Worm (Caenorhabditis elegans) whole organism, L3 larva: Measurements from ENCODE around the gene smvt-1.

Experiments used
- R02D3.7 ChIP-seq: fragments of 150-350 bp; optimal IDR thresholded peaks from 2 replicates; lab custom pipeline; 2014; ENCODE audit warnings: missing biosample characterization, missing genetic modification characterization
- aly-2 ChIP-seq: fragments of 150-350 bp; optimal IDR thresholded peaks from 2 replicates; lab custom pipeline; 2014; ENCODE audit warnings: missing biosample characterization, missing genetic modification characterization
- ama-1 ChIP-seq: fragments of 150-350 bp; optimal IDR thresholded peaks from 2 replicates; lab custom pipeline; 2018
- ceh-28 ChIP-seq: fragments of 150-350 bp; optimal IDR thresholded peaks from 2 replicates; lab custom pipeline; 2014; ENCODE audit warnings: missing biosample characterization, missing genetic modification reagents, missing genetic modification characterization
- ceh-82 ChIP-seq: fragments of 150-350 bp; optimal IDR thresholded peaks from 2 replicates; lab custom pipeline; 2014; ENCODE audit warnings: missing biosample characterization, missing genetic modification characterization
- ceh-9 ChIP-seq: sonication (generic microtip); optimal IDR thresholded peaks from 2 replicates; lab custom pipeline; 2018; ENCODE audit warnings: missing biosample characterization, missing genetic modification characterization
- daf-12 ChIP-seq: fragments of 150-350 bp; optimal IDR thresholded peaks from 2 replicates; lab custom pipeline; 2014; ENCODE audit warnings: missing biosample characterization, missing genetic modification reagents, missing genetic modification characterization
- egl-27 ChIP-seq: sonication (generic microtip); optimal IDR thresholded peaks from 4 replicates; lab custom pipeline; 2017; ENCODE audit warnings: missing biosample characterization, missing genetic modification reagents, missing genetic modification characterization
- elt-1 ChIP-seq: fragments of 150-350 bp; optimal IDR thresholded peaks from 2 replicates; lab custom pipeline; 2014; ENCODE audit warnings: missing biosample characterization, missing genetic modification characterization
- elt-2 ChIP-seq: sonication (generic microtip); optimal IDR thresholded peaks from 2 replicates; lab custom pipeline; 2016; ENCODE audit warnings: missing genetic modification reagents, mild to moderate bottlenecking, missing genetic modification characterization, missing compliant biosample characterization
- elt-3 ChIP-seq, 3 experiments: fragments of 150-350 bp in 1 of 3; sonication (generic microtip) in 2 of 3; optimal IDR thresholded peaks; 2 replicates in 2 of 3; 4 replicates in 1 of 3; lab custom pipeline; 2014 to 2017; ENCODE audit warnings: missing biosample characterization in 3 of 3, missing genetic modification characterization in 3 of 3
- eor-1 ChIP-seq, 2 experiments: fragments of 150-350 bp; optimal IDR thresholded peaks; 2 replicates each; lab custom pipeline; 2014 to 2018; ENCODE audit warnings: missing biosample characterization in 2 of 2, missing genetic modification characterization in 2 of 2
- fkh-10 ChIP-seq: sonication (generic microtip); optimal IDR thresholded peaks from 2 replicates; lab custom pipeline; 2017; ENCODE audit warnings: missing biosample characterization, missing genetic modification reagents, missing genetic modification characterization
- fkh-2 ChIP-seq: fragments of 150-350 bp; optimal IDR thresholded peaks from 2 replicates; lab custom pipeline; 2014; ENCODE audit warnings: missing biosample characterization, missing genetic modification reagents, missing genetic modification characterization
- fos-1 ChIP-seq: fragments of 150-350 bp; optimal IDR thresholded peaks from 2 replicates; lab custom pipeline; 2014; ENCODE audit warnings: missing biosample characterization, missing genetic modification characterization
- lsy-12 ChIP-seq: sonication (generic microtip); optimal IDR thresholded peaks from 2 replicates; lab custom pipeline; 2016; ENCODE audit warnings: mild to moderate bottlenecking, missing genetic modification characterization, missing compliant biosample characterization
- mdl-1 ChIP-seq: fragments of 150-350 bp; optimal IDR thresholded peaks from 2 replicates; lab custom pipeline; 2014; ENCODE audit warnings: missing biosample characterization, missing genetic modification characterization
- mml-1 ChIP-seq: fragments of 150-350 bp; sonication (generic microtip); optimal IDR thresholded peaks from 3 replicates; lab custom pipeline; 2014; ENCODE audit warnings: missing biosample characterization, missing genetic modification characterization
- nfya-1 ChIP-seq: sonication (generic microtip); optimal IDR thresholded peaks from 2 replicates; lab custom pipeline; 2017; ENCODE audit warnings: missing genetic modification characterization, mild to moderate bottlenecking, missing compliant biosample characterization, antibody characterized with exemption, moderate library complexity; ENCODE audit not compliant: insufficient read depth
- nhr-11 ChIP-seq: fragments of 150-350 bp; optimal IDR thresholded peaks from 2 replicates; lab custom pipeline; 2014; ENCODE audit warnings: missing biosample characterization, missing genetic modification characterization
- nhr-12 ChIP-seq: fragments of 150-350 bp; optimal IDR thresholded peaks from 2 replicates; lab custom pipeline; 2014; ENCODE audit warnings: missing biosample characterization, missing genetic modification characterization
- nhr-23 ChIP-seq: fragments of 150-350 bp; optimal IDR thresholded peaks from 2 replicates; lab custom pipeline; 2014; ENCODE audit warnings: missing biosample characterization, missing genetic modification reagents, missing genetic modification characterization
- nhr-237 ChIP-seq: fragments of 150-350 bp; optimal IDR thresholded peaks from 2 replicates; lab custom pipeline; 2014; ENCODE audit warnings: missing biosample characterization, missing genetic modification characterization
- nhr-25 ChIP-seq: sonication (generic microtip); optimal IDR thresholded peaks from 2 replicates; lab custom pipeline; 2017; ENCODE audit warnings: missing biosample characterization, missing genetic modification characterization
- nhr-28 ChIP-seq: fragments of 150-350 bp; optimal IDR thresholded peaks from 2 replicates; lab custom pipeline; 2014; ENCODE audit warnings: missing biosample characterization, missing genetic modification characterization
- nhr-43 ChIP-seq: sonication (generic microtip); optimal IDR thresholded peaks from 2 replicates; lab custom pipeline; 2016; ENCODE audit warnings: mild to moderate bottlenecking, missing genetic modification characterization, missing compliant biosample characterization; ENCODE audit not compliant: poor library complexity, severe bottlenecking
- nhr-67 ChIP-seq: fragments of 150-350 bp; optimal IDR thresholded peaks from 2 replicates; lab custom pipeline; 2014; ENCODE audit warnings: missing biosample characterization, missing genetic modification characterization
- pha-4 ChIP-seq: fragments of 150-350 bp; optimal IDR thresholded peaks from 2 replicates; lab custom pipeline; 2014; ENCODE audit warnings: missing biosample characterization, missing genetic modification reagents, missing genetic modification characterization
- pqm-1 ChIP-seq: fragments of 150-350 bp; optimal IDR thresholded peaks from 2 replicates; lab custom pipeline; 2017; ENCODE audit warnings: missing biosample characterization, missing genetic modification characterization, inconsistent platforms
- sea-2 ChIP-seq: fragments of 150-350 bp; sonication (generic microtip); optimal IDR thresholded peaks from 4 replicates; lab custom pipeline; 2014; ENCODE audit warnings: missing biosample characterization, missing genetic modification reagents, missing genetic modification characterization
- skn-1 ChIP-seq: fragments of 150-350 bp; optimal IDR thresholded peaks from 2 replicates; lab custom pipeline; 2014; ENCODE audit warnings: missing biosample characterization, missing genetic modification characterization
- snpc-4 ChIP-seq: fragments of 150-350 bp; optimal IDR thresholded peaks from 2 replicates; lab custom pipeline; 2014; ENCODE audit warnings: missing biosample characterization, missing genetic modification characterization
- tbx-2 ChIP-seq: sonication (generic microtip); optimal IDR thresholded peaks from 2 replicates; lab custom pipeline; 2016; ENCODE audit warnings: mild to moderate bottlenecking, missing genetic modification characterization, missing compliant biosample characterization
- unc-39 ChIP-seq: sonication (generic microtip); optimal IDR thresholded peaks from 4 replicates; lab custom pipeline; 2017; ENCODE audit warnings: missing biosample characterization, missing genetic modification characterization
- unc-62 ChIP-seq: fragments of 150-350 bp; sonication (generic microtip); optimal IDR thresholded peaks from 4 replicates; lab custom pipeline; 2014; ENCODE audit warnings: missing biosample characterization, missing genetic modification reagents, missing genetic modification characterization
- zag-1 ChIP-seq: fragments of 150-350 bp; optimal IDR thresholded peaks from 2 replicates; lab custom pipeline; 2014; ENCODE audit warnings: missing biosample characterization, missing genetic modification characterization
- ztf-4 ChIP-seq: fragments of 150-350 bp; optimal IDR thresholded peaks from 2 replicates; lab custom pipeline; 2014; ENCODE audit warnings: missing biosample characterization, missing genetic modification characterization

The smvt-1 gene

DNA sequence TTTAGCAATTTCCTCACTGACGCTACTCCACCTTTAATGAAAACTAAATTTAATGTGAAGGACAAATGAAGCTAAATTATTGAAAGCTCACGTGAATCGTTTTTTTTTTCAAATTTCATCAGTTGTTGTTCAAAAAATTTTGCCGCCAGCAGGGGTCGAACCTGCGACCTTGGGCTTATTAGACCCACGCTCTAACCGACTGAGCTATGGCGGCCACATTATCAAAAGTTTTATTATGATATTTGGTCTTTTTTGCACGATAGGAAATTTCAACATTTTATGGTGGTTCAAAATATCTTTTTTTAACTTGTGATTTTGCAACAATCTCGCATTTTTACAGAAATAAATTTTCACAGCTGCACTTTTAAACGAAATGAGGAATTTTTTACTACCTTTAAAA, 22.7 kb downstream of the smvt-1 start:
- TF ChIP-seq ceh-28, result no peak
- no peak for TF ChIP-seq ztf-4 (tag; lab: Kevin White, UChicago)
- TF ChIP-seq aly-2 (tag; lab: Kevin White, UChicago), result no peak

DNA sequence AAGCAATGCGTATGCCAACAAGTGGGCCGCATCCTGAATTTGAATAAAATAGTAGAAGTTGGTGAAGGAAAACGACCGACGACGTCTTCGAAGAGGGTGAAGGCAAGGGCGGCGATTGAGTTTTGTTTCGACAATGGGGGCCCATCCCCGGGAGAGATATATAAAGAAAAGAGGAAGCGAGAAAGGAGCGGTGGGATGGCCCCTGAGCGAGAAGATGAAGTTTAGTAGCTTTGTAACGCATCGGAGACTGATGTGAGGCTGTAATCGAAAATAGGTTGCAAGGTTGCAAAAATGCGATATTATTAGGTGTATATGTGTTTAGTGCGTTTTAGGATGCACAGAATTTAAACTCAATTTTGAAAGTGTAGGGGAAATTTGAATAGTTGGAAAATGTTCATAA, 26.1 kb downstream of the smvt-1 start:
- TF ChIP-seq fos-1 (tag; lab: Kevin White, UChicago) (no peak), nhr-25 (tag; lab: Kevin White, UChicago) (no peak), ztf-4 (tag; lab: Kevin White, UChicago) (no peak), ama-1 (lab: Kevin White, UChicago) (no peak), lsy-12 (tag; lab: Kevin White, UChicago) (no peak), egl-27 (tag; lab: Kevin White, UChicago) (no peak), nfya-1 (no peak), unc-39 (no peak), zag-1 (no peak), R02D3.7 (tag; lab: Kevin White, UChicago) (no peak), nhr-11 (tag; lab: Kevin White, UChicago) (no peak), mml-1 (no peak), pqm-1 (tag; lab: Kevin White, UChicago) (no peak), sea-2 (GFP tag; lab: Kevin White, UChicago) (no peak), nhr-12 (tag; lab: Kevin White, UChicago) (no peak), mdl-1 (tag; lab: Kevin White, UChicago) (no peak), elt-3 (tag; optimal IDR thresholded peaks at IDR 0.05; lab: Kevin White, UChicago) (no peak), nhr-28 (no peak)

DNA sequence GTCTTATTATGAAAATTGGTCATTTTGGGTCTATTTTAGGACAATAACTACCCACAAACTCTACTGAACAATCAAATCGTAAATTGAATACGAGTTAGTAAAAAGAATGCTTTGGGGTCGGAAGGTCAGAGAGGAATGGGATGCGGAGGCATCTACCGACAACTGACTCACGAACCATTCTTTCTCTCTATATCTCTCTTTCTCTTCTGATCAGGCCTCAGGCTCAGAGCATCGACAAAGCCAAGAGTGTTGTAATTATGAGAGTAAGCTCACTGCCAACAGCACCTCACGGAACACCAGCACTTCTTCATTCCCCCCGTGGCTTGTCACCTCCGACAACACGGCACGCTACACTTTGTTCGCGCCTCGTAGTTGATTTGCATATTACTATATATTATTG, 28.3 kb downstream of the smvt-1 start:
- no peak for TF ChIP-seq fkh-10
- no peak for TF ChIP-seq pha-4 (tag; lab: Kevin White, UChicago)
- TF ChIP-seq daf-12 (tag; lab: Kevin White, UChicago), result no peak
- no peak for TF ChIP-seq ceh-9
- no peak for TF ChIP-seq eor-1 (tag; optimal IDR thresholded peaks at IDR 0.05; lab: Kevin White, UChicago)
- no peak for TF ChIP-seq nhr-43 (tag; lab: Kevin White, UChicago)
- TF ChIP-seq unc-62 (GFP tag; lab: Kevin White, UChicago), result no peak
- no peak for TF ChIP-seq skn-1 (tag; lab: Kevin White, UChicago)
- TF ChIP-seq elt-3 (tag; optimal IDR thresholded peaks at IDR 0.05; lab: Kevin White, UChicago), result no peak
- no peak for TF ChIP-seq nfya-1
- TF ChIP-seq sea-2 (GFP tag; lab: Kevin White, UChicago), result no peak
- no peak for TF ChIP-seq nhr-237

DNA sequence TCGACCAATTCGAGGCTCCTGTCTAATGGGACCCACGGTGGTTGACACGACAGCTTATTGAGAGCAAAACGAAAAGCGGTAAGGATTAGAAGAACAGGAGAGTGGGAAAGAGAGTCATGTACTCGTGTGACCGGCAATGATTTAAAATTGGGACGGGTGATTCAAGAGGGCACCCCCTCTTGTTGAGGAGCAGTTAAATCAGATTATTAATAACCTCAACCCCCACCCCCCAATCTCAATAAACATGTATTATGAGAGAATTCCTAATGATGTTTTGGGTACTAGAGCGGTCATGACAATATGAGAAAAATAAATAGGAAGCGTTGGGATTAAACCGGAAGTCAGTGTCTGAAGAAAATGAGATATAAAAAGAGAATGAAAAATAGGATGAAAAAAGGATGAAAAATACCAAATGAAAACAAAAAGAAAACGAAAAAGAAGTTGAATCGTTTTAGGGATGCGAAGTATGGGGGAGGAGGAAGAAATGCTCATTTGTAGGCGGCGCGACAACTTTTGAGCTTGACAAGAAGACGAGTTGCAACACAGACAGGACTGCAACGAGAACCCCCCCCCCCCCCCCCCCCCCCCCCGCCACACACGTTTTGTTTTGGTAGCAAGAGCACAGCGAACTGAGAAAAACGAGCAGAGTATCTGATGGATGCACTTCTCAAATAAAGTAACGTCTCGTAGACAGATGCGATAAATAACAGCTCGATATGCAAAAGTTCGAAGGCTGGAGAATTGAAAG, 31.7 kb downstream of the smvt-1 start:
- TF ChIP-seq mml-1, result no peak
- no peak for TF ChIP-seq egl-27 (tag; lab: Kevin White, UChicago)
- TF ChIP-seq elt-2 (tag; lab: Kevin White, UChicago), result no peak
- no peak for TF ChIP-seq fkh-10
- no peak for TF ChIP-seq snpc-4 (tag; lab: Kevin White, UChicago)
- no peak for TF ChIP-seq pqm-1 (tag; lab: Kevin White, UChicago)
- no peak for TF ChIP-seq ceh-9
- TF ChIP-seq nhr-67, result no peak
- no peak for TF ChIP-seq lsy-12 (tag; lab: Kevin White, UChicago)
- no peak for TF ChIP-seq elt-1 (tag; lab: Kevin White, UChicago)
- no peak for TF ChIP-seq sea-2 (GFP tag; lab: Kevin White, UChicago)
- TF ChIP-seq ceh-82 (tag; lab: Kevin White, UChicago), result no peak
- no peak for TF ChIP-seq nhr-25 (tag; lab: Kevin White, UChicago)

DNA sequence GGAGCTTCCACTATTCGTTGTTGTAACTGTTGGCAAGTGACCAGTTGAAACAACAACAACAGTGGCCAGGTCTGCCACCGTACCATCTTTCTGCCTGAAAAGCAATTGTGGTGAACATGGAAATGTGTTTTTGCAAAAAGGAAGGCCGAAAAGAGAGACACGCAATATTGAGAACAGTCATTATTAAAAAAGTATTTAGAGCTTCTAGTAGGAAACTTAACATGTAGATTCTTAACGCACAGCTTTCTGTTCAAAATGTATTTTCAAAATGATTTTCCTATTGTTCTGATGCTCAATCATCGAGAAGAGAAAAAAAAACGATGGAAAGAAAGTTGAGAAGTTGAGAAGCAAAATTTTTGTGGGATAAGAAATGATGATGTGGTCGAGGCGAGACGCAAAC, 33.6 kb downstream of the smvt-1 start, which contains the start of gene syg-1:
Gene syg-1, minus strand, starts transcription at position 101 of the 400 bp plus-strand sequence.
- no peak for TF ChIP-seq unc-39
- no peak for TF ChIP-seq ceh-9
- TF ChIP-seq fkh-2 (tag; lab: Kevin White, UChicago), result no peak
- no peak for TF ChIP-seq elt-3 (tag; optimal IDR thresholded peaks at IDR 0.05; lab: Kevin White, UChicago)
- no peak for TF ChIP-seq R02D3.7 (tag; lab: Kevin White, UChicago)
- TF ChIP-seq tbx-2 (tag; lab: Kevin White, UChicago), result no peak
- no peak for TF ChIP-seq nhr-12 (tag; lab: Kevin White, UChicago)
- no peak for TF ChIP-seq fos-1 (tag; lab: Kevin White, UChicago)
- TF ChIP-seq nhr-25 (tag; lab: Kevin White, UChicago), result no peak
- TF ChIP-seq nhr-23 (tag; lab: Kevin White, UChicago), result no peak
- TF ChIP-seq elt-1 (tag; lab: Kevin White, UChicago), result no peak
- no peak for TF ChIP-seq fkh-10
- no peak for TF ChIP-seq nhr-11 (tag; lab: Kevin White, UChicago)
- TF ChIP-seq zag-1, result no peak
- no peak for TF ChIP-seq egl-27 (tag; lab: Kevin White, UChicago)
- TF ChIP-seq unc-62 (GFP tag; lab: Kevin White, UChicago), result no peak
- TF ChIP-seq aly-2 (tag; lab: Kevin White, UChicago), result no peak
- no peak for TF ChIP-seq nhr-43 (tag; lab: Kevin White, UChicago)
